Worm (Caenorhabditis elegans) whole organism, L4 larva: ENCODE measurements around the gene pqn-2.
A peak's percentile ranks its signal among the peaks of the same experiment; 100 is the strongest.

Source experiments
- F26F4.8 ChIP-seq: fragments of 200-800 bp; sonication (Bioruptor generic); conservative IDR thresholded peaks from 2 replicates; pipeline ENCODE4 v1.3.6; 2022; ENCODE audit warnings: missing genetic modification characterization, missing compliant biosample characterization
- F37D6.2 ChIP-seq: sonication (generic microtip); optimal IDR thresholded peaks from 2 replicates; lab custom pipeline; 2016; ENCODE audit warnings: mild to moderate bottlenecking, missing genetic modification characterization, missing compliant biosample characterization
- F49E8.2 ChIP-seq: sonication (generic microtip); optimal IDR thresholded peaks from 2 replicates; lab custom pipeline; 2016; ENCODE audit warnings: missing compliant biosample characterization, mild to moderate bottlenecking, missing genetic modification characterization, borderline replicate concordance
- T20F7.1 ChIP-seq: fragments of 200-800 bp; sonication (Bioruptor generic); optimal IDR thresholded peaks from 2 replicates; lab custom pipeline; 2018; ENCODE audit warnings: mild to moderate bottlenecking, missing genetic modification characterization, missing compliant biosample characterization
- Y105C5A.15 ChIP-seq: fragments of 200-800 bp; sonication (Bioruptor generic); IDR thresholded peaks from 2 replicates; pipeline ENCODE4 v1.3.6; 2022; ENCODE audit warnings: missing genetic modification characterization, missing compliant biosample characterization
- Y48G9A.11 ChIP-seq: fragments of 200-800 bp; sonication (Bioruptor generic); IDR thresholded peaks from 2 replicates; pipeline ENCODE4 v1.3.6; 2022; ENCODE audit warnings: missing genetic modification reagents, missing genetic modification characterization, missing compliant biosample characterization
- ZK337.2 ChIP-seq: fragments of 200-800 bp; sonication (Bioruptor generic); IDR thresholded peaks from 2 replicates; pipeline ENCODE4 v1.3.6; 2022; ENCODE audit warnings: missing genetic modification reagents, missing genetic modification characterization, missing compliant biosample characterization
- ZK546.5 ChIP-seq, 2 experiments: sonication (generic microtip); optimal IDR thresholded peaks; 2 replicates each; lab custom pipeline; 2017; ENCODE audit warnings: missing biosample characterization in 2 of 2, missing genetic modification characterization in 2 of 2
- aly-2 ChIP-seq: sonication (generic microtip); optimal IDR thresholded peaks from 2 replicates; lab custom pipeline; 2018; ENCODE audit warnings: missing biosample characterization, missing genetic modification characterization
- arid-1 ChIP-seq: fragments of 200-800 bp; sonication (Bioruptor generic); conservative IDR thresholded peaks from 2 replicates; pipeline ENCODE4 v1.3.6; 2022; ENCODE audit warnings: missing genetic modification reagents, missing genetic modification characterization, missing compliant biosample characterization
- cey-2 ChIP-seq: sonication (generic microtip); optimal IDR thresholded peaks from 3 replicates; lab custom pipeline; 2017; ENCODE audit warnings: missing genetic modification characterization, mild to moderate bottlenecking, missing compliant biosample characterization, antibody characterized with exemption, borderline replicate concordance; ENCODE audit not compliant: insufficient read depth
- ctbp-1 ChIP-seq: fragments of 200-800 bp; sonication (Bioruptor generic); IDR thresholded peaks from 2 replicates; pipeline ENCODE4 v1.3.6; 2022; ENCODE audit warnings: missing genetic modification reagents, missing genetic modification characterization, missing compliant biosample characterization
- daf-16 ChIP-seq, 3 experiments: sonication (generic microtip); optimal IDR thresholded peaks; 2 replicates each; lab custom pipeline; 2016 to 2017; ENCODE audit warnings: missing genetic modification characterization in 3 of 3, missing genetic modification reagents in 3 of 3, mild to moderate bottlenecking in 2 of 3, missing compliant biosample characterization in 2 of 3, missing biosample characterization in 1 of 3, moderate library complexity in 1 of 3
- dmd-6 ChIP-seq: fragments of 200-800 bp; sonication (Bioruptor generic); IDR thresholded peaks from 2 replicates; pipeline ENCODE4 v1.3.6; 2022; ENCODE audit warnings: missing genetic modification reagents, missing genetic modification characterization, missing compliant biosample characterization
- dmd-8 ChIP-seq: fragments of 200-800 bp; sonication (Bioruptor generic); IDR thresholded peaks from 2 replicates; pipeline ENCODE4 v1.3.6; 2022; ENCODE audit warnings: missing genetic modification characterization, missing compliant biosample characterization
- dmd-9 ChIP-seq: fragments of 200-800 bp; sonication (Bioruptor generic); IDR thresholded peaks from 2 replicates; pipeline ENCODE4 v1.3.6; 2022; ENCODE audit warnings: missing genetic modification reagents, missing genetic modification characterization, missing compliant biosample characterization
- duxl-1 ChIP-seq: sonication (generic microtip); optimal IDR thresholded peaks from 2 replicates; lab custom pipeline; 2016; ENCODE audit warnings: mild to moderate bottlenecking, missing genetic modification characterization, moderate library complexity, missing compliant biosample characterization; ENCODE audit not compliant: poor library complexity
- dve-1 ChIP-seq: sonication (generic microtip); optimal IDR thresholded peaks from 2 replicates; lab custom pipeline; 2017; ENCODE audit warnings: antibody characterized with exemption, mild to moderate bottlenecking, missing genetic modification characterization, missing compliant biosample characterization; ENCODE audit not compliant: insufficient read depth
- egl-27 ChIP-seq: sonication (generic microtip); optimal IDR thresholded peaks from 3 replicates; lab custom pipeline; 2017; ENCODE audit warnings: missing biosample characterization, missing genetic modification reagents, missing genetic modification characterization
- egl-43 ChIP-seq: fragments of 200-800 bp; sonication (Bioruptor generic); IDR thresholded peaks from 2 replicates; pipeline ENCODE4 v1.3.6; 2022; ENCODE audit warnings: missing genetic modification reagents, missing genetic modification characterization, missing compliant biosample characterization
- hif-1 ChIP-seq, 2 experiments: sonication (generic microtip); optimal IDR thresholded peaks; 2 replicates each; lab custom pipeline; 2016 to 2017; ENCODE audit warnings: missing compliant biosample characterization in 2 of 2, missing genetic modification characterization in 2 of 2, missing genetic modification reagents in 2 of 2, missing genotype in 2 of 2, mild to moderate bottlenecking in 1 of 2
- hlh-30 ChIP-seq: sonication (generic microtip); optimal IDR thresholded peaks from 2 replicates; lab custom pipeline; 2017; ENCODE audit warnings: antibody characterized with exemption, mild to moderate bottlenecking, missing genetic modification characterization, missing compliant biosample characterization; ENCODE audit not compliant: insufficient read depth
- hmg-1.1 ChIP-seq: fragments of 200-800 bp; sonication (Bioruptor generic); IDR thresholded peaks from 2 replicates; pipeline ENCODE4 v1.3.6; 2022; ENCODE audit warnings: missing genetic modification reagents, missing genetic modification characterization, missing compliant biosample characterization
- lin-38 ChIP-seq: fragments of 200-800 bp; sonication (Bioruptor generic); IDR thresholded peaks from 2 replicates; pipeline ENCODE4 v1.3.6; 2022; ENCODE audit warnings: missing genetic modification reagents, missing genetic modification characterization, missing compliant biosample characterization
- lsy-2 ChIP-seq, 2 experiments: fragments of 150-350 bp in 1 of 2; sonication (generic microtip) in 1 of 2; optimal IDR thresholded peaks; 2 replicates each; lab custom pipeline; 2014 to 2017; ENCODE audit warnings: missing biosample characterization in 2 of 2, missing genetic modification characterization in 2 of 2
- madf-9 ChIP-seq: fragments of 200-800 bp; sonication (Bioruptor generic); conservative IDR thresholded peaks from 2 replicates; pipeline ENCODE4 v1.3.6; 2022; ENCODE audit warnings: missing genetic modification reagents, missing genetic modification characterization, missing compliant biosample characterization
- mep-1 ChIP-seq: fragments of 150-350 bp; sonication (generic microtip); optimal IDR thresholded peaks from 3 replicates; lab custom pipeline; 2014; ENCODE audit warnings: missing biosample characterization, missing genetic modification characterization
- mes-2 ChIP-seq: sonication (generic microtip); optimal IDR thresholded peaks from 2 replicates; lab custom pipeline; 2016; ENCODE audit warnings: missing genotype, mild to moderate bottlenecking, missing genetic modification characterization, missing compliant biosample characterization; ENCODE audit not compliant: poor library complexity, severe bottlenecking
- nhr-102 ChIP-seq: sonication (generic microtip); optimal IDR thresholded peaks from 2 replicates; lab custom pipeline; 2016; ENCODE audit warnings: mild to moderate bottlenecking, missing genetic modification characterization, moderate library complexity, missing compliant biosample characterization
- nhr-11 ChIP-seq: fragments of 150-350 bp; optimal IDR thresholded peaks from 2 replicates; lab custom pipeline; 2014; ENCODE audit warnings: missing biosample characterization, missing genetic modification characterization
- nhr-237 ChIP-seq: sonication (generic microtip); optimal IDR thresholded peaks from 2 replicates; lab custom pipeline; 2017; ENCODE audit warnings: missing biosample characterization, missing genetic modification characterization
- nhr-25 ChIP-seq: sonication (generic microtip); optimal IDR thresholded peaks from 2 replicates; lab custom pipeline; 2017; ENCODE audit warnings: missing genetic modification characterization, mild to moderate bottlenecking, missing compliant biosample characterization, antibody characterized with exemption, moderate library complexity, borderline replicate concordance; ENCODE audit not compliant: insufficient read depth
- nhr-28 ChIP-seq: fragments of 150-350 bp; optimal IDR thresholded peaks from 2 replicates; lab custom pipeline; 2014; ENCODE audit warnings: missing biosample characterization, missing genetic modification characterization
- nhr-48 ChIP-seq: sonication (generic microtip); optimal IDR thresholded peaks from 2 replicates; lab custom pipeline; 2016; ENCODE audit warnings: mild to moderate bottlenecking, missing genetic modification characterization, missing compliant biosample characterization
- nhr-77 ChIP-seq: fragments of 150-350 bp; optimal IDR thresholded peaks from 2 replicates; lab custom pipeline; 2014; ENCODE audit warnings: missing biosample characterization, missing genetic modification characterization
- pha-4 ChIP-seq, 2 experiments: fragments of 150-350 bp in 1 of 2; fragments of 200-800 bp in 1 of 2; sonication (Bioruptor generic) in 1 of 2; IDR thresholded peaks in 1 of 2; optimal IDR thresholded peaks in 1 of 2; 2 replicates each; pipeline versions ENCODE4 v1.3.6 to Lab custom; 2014 to 2022; ENCODE audit warnings: missing genetic modification characterization in 2 of 2, missing genetic modification reagents in 2 of 2, missing biosample characterization in 1 of 2, missing compliant biosample characterization in 1 of 2
- rbr-2 ChIP-seq: sonication (generic microtip); optimal IDR thresholded peaks from 2 replicates; lab custom pipeline; 2016; ENCODE audit warnings: missing genotype, missing genetic modification characterization, missing compliant biosample characterization
- saeg-2 ChIP-seq: fragments of 200-800 bp; sonication (Bioruptor generic); IDR thresholded peaks from 2 replicates; pipeline ENCODE4 v1.3.6; 2022; ENCODE audit warnings: missing genetic modification reagents, missing genetic modification characterization, missing compliant biosample characterization
- sdz-12 ChIP-seq: fragments of 200-800 bp; sonication (Bioruptor generic); optimal IDR thresholded peaks from 2 replicates; lab custom pipeline; 2018; ENCODE audit warnings: mild to moderate bottlenecking, missing genetic modification characterization, missing compliant biosample characterization
- set-16 ChIP-seq: fragments of 200-800 bp; sonication (Bioruptor generic); IDR thresholded peaks from 2 replicates; pipeline ENCODE4 v1.3.6; 2022; ENCODE audit warnings: missing genetic modification reagents, missing genetic modification characterization, missing compliant biosample characterization
- snpc-1.2 ChIP-seq: fragments of 200-800 bp; sonication (Bioruptor generic); IDR thresholded peaks from 2 replicates; pipeline ENCODE4 v1.3.6; 2022; ENCODE audit warnings: missing genetic modification reagents, missing genetic modification characterization, missing compliant biosample characterization
- spr-1 ChIP-seq: sonication (generic microtip); optimal IDR thresholded peaks from 2 replicates; lab custom pipeline; 2016; ENCODE audit warnings: mild to moderate bottlenecking, missing genetic modification characterization, missing compliant biosample characterization
- spr-3 ChIP-seq: fragments of 200-800 bp; sonication (Bioruptor generic); optimal IDR thresholded peaks from 2 replicates; lab custom pipeline; 2018; ENCODE audit warnings: mild to moderate bottlenecking, missing genetic modification characterization, missing compliant biosample characterization
- unc-130 ChIP-seq: sonication (generic microtip); optimal IDR thresholded peaks from 2 replicates; lab custom pipeline; 2016; ENCODE audit warnings: missing genetic modification reagents, missing genetic modification characterization, missing compliant biosample characterization
- zfp-2 ChIP-seq: sonication (generic microtip); optimal IDR thresholded peaks from 2 replicates; lab custom pipeline; 2016; ENCODE audit warnings: mild to moderate bottlenecking, missing genetic modification characterization, missing compliant biosample characterization
- zip-11 ChIP-seq: fragments of 200-800 bp; sonication (Bioruptor generic); IDR thresholded peaks from 2 replicates; pipeline ENCODE4 v1.3.6; 2022; ENCODE audit warnings: missing genetic modification characterization, missing compliant biosample characterization
- ztf-7 ChIP-seq: fragments of 150-350 bp; optimal IDR thresholded peaks from 2 replicates; lab custom pipeline; 2014; ENCODE audit warnings: missing biosample characterization, missing genetic modification characterization

The pqn-2 gene

ce11 chrV:10352928-10353427 is 29.3 kb upstream of the pqn-2 start, which contains the start of gene nol-56:
Gene nol-56 (minus strand): TSS chrV:10352978.
- TF ChIP-seq nhr-102 (tag; lab: Kevin White, UChicago) (peak; percentile 34), Y48G9A.11 (no peak), egl-27 (tag; lab: Kevin White, UChicago) (no peak), daf-16 (GFP tag; optimal IDR thresholded peaks at IDR 0.05; lab: Kevin White, UChicago) (peak in 1 of 2 experiments; percentile 4), daf-16 (tag; optimal IDR thresholded peaks at IDR 0.05; lab: Kevin White, UChicago) (peak; percentile 62), spr-1 (peak; percentile 52), zfp-2 (tag; lab: Kevin White, UChicago) (peak; percentile 22), cey-2 (tag; lab: Kevin White, UChicago) (no peak), ctbp-1 (0 out of 2 replicates have a peak, but pooled peaks have one; percentile 36), nhr-25 (tag; lab: Kevin White, UChicago) (peak; percentile 79), spr-3 (no peak), zip-11 (GFP tag; lab: Robert Waterston, UW) (no peak), ZK337.2 (GFP tag; lab: Robert Waterston, UW) (peak; percentile 74; the same call in 1 of the 2 replicates), egl-43 (GFP tag; lab: Robert Waterston, UW) (no peak), hmg-1.1 (peak; percentile 68), nhr-77 (tag; lab: Kevin White, UChicago) (peak; percentile 71), F37D6.2 (tag; lab: Kevin White, UChicago) (peak; percentile 47), ZK546.5 (tag; optimal IDR thresholded peaks at IDR 0.05; lab: Kevin White, UChicago) (peak in 1 of 2 experiments; percentile 24), dmd-8 (no peak), pha-4 (GFP tag; IDR thresholded peaks at IDR 0.05; lab: Robert Waterston, UW) (peak; percentile 65; the same call in 1 of the 2 replicates), pha-4 (tag; optimal IDR thresholded peaks at IDR 0.05; lab: Kevin White, UChicago) (peak; percentile 32), T20F7.1 (peak; percentile 77), F26F4.8 (GFP tag; lab: Robert Waterston, UW) (no peak), ztf-7 (tag; lab: Kevin White, UChicago) (peak; percentile 62), dve-1 (tag; lab: Kevin White, UChicago) (peak; percentile 82), saeg-2 (GFP tag; lab: Robert Waterston, UW) (no peak), nhr-48 (tag; lab: Kevin White, UChicago) (peak; percentile 27), unc-130 (GFP tag; lab: Kevin White, UChicago) (peak; percentile 64), lin-38 (peak; percentile 74), sdz-12 (GFP tag; lab: Kevin White, UChicago) (no peak), nhr-237 (tag; lab: Kevin White, UChicago) (no peak), F49E8.2 (peak; percentile 11), Y105C5A.15 (no peak), lsy-2 (tag; optimal IDR thresholded peaks at IDR 0.05; lab: Kevin White, UChicago) (peak in 1 of 2 experiments; percentile 94), madf-9 (GFP tag; lab: Robert Waterston, UW) (no peak), snpc-1.2 (GFP tag; lab: Robert Waterston, UW) (no peak), aly-2 (tag; lab: Kevin White, UChicago) (no peak), hif-1 (tag; optimal IDR thresholded peaks at IDR 0.05; lab: Kevin White, UChicago) (peak; percentile 10 to 58), arid-1 (no peak), rbr-2 (tag; lab: Kevin White, UChicago) (peak; percentile 71), mep-1 (tag; lab: Kevin White, UChicago) (peak; percentile 87), hlh-30 (peak; percentile 71), dmd-6 (GFP tag; lab: Robert Waterston, UW) (peak; percentile 80), dmd-9 (GFP tag; lab: Robert Waterston, UW) (0 out of 2 replicates have a peak, but pooled peaks have one; percentile 57), set-16 (GFP tag; lab: Robert Waterston, UW) (no peak), nhr-28 (tag; lab: Kevin White, UChicago) (peak; percentile 60), nhr-11 (tag; lab: Kevin White, UChicago) (peak; percentile 62), duxl-1 (tag; lab: Kevin White, UChicago) (peak; percentile 36), mes-2 (tag; lab: Kevin White, UChicago) (peak; percentile 93)
